Worm (Caenorhabditis elegans) whole organism, L4 larva: ENCODE data around the gene Y97E10AR.6.

Experiments used
- spr-3 ChIP-seq: fragments of 200-800 bp; sonication (Bioruptor generic); optimal IDR thresholded peaks from 2 replicates; lab custom pipeline; 2018; ENCODE audit warnings: mild to moderate bottlenecking, missing genetic modification characterization, missing compliant biosample characterization
- unc-62 ChIP-seq, 3 experiments: fragments of 150-350 bp in 1 of 3; sonication (generic microtip); optimal IDR thresholded peaks in 2 of 3; peaks in 1 of 3; 1 replicate in 1 of 3; 2 replicates in 2 of 3; lab custom pipeline; 2014 to 2017; ENCODE audit warnings: missing biosample characterization in 3 of 3, missing genetic modification characterization in 3 of 3, missing genetic modification reagents in 3 of 3, missing genotype in 1 of 3

Gene Y97E10AR.6

ce11 chrV:7964429-7964828, 49.3 kb downstream of the Y97E10AR.6 start:
- TF ChIP-seq unc-62 (GFP tag; optimal IDR thresholded peaks at IDR 0.05 in 1 of 2; lab: Kevin White, UChicago) (peak in 1 of 2 experiments; percentile 96), unc-62 (tag; optimal IDR thresholded peaks at IDR 0.05; lab: Kevin White, UChicago) (no peak), spr-3 (GFP tag; lab: Kevin White, UChicago) (no peak)
- TF ChIP-seq, all 104 proteins: peak for 1
